Fruit fly (Drosophila melanogaster): Measurements from ENCODE around the gene CG5746.

The CG5746 gene

DNA sequence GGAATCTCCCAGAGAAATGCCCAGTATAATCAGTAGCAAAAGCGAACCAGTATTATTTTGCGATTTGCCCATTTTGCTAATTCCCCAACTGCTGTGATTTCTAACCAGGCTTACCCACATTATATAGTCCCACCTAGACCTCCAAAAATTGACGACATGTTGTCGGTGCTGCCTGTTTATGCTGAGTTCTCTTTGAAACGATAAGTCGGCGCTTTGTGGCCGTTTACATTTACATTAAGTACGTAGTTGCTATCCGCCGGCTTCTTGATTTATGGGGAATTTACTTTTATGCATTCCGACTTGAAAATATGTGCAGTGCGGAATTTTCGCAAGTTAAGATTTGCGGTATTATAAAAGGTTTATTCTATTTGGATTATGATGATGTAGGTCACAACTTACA, 54.3 kb downstream of the CG5746 start, which contains the start of gene CG5715:
Gene CG5715 (minus strand): TSS at position 101 of the 400 bp plus-strand sequence.
- TF ChIP-seq lola (GFP tag; optimal IDR thresholded peaks at IDR 0.05) (no peak), CG32264 (GFP tag; optimal IDR thresholded peaks at IDR 0.05) (no peak), Jra (GFP tag; optimal IDR thresholded peaks at IDR 0.05) (no peak), Mio (GFP tag; optimal IDR thresholded peaks at IDR 0.05) (no peak), HLH106 (tag; optimal IDR thresholded peaks at IDR 0.05) (no peak), CG9705 (GFP tag; optimal IDR thresholded peaks at IDR 0.05) (no peak), Sp1 (GFP tag; optimal IDR thresholded peaks at IDR 0.05) (no peak), Abd-B (GFP tag; optimal IDR thresholded peaks at IDR 0.05) (no peak), CrebA (GFP tag; optimal IDR thresholded peaks at IDR 0.05; ENCODE audit: borderline replicate concordance) (no peak), N (GFP tag; optimal IDR thresholded peaks at IDR 0.05) (no peak), Rel (GFP tag; optimal IDR thresholded peaks at IDR 0.05) (no peak), Rel (tag; optimal IDR thresholded peaks at IDR 0.05) (no peak), foxo (GFP tag; optimal IDR thresholded peaks at IDR 0.05) (no peak), usp (GFP tag; optimal IDR thresholded peaks at IDR 0.05) (no peak), Dfd (GFP tag; optimal IDR thresholded peaks at IDR 0.05) (no peak), Hr83 (GFP tag; optimal IDR thresholded peaks at IDR 0.05; ENCODE audit: poor library complexity, severe bottlenecking) (no peak), OdsH (GFP tag; optimal IDR thresholded peaks at IDR 0.05) (no peak), ey (GFP tag; optimal IDR thresholded peaks at IDR 0.05) (no peak), Hnf4 (GFP tag; optimal IDR thresholded peaks at IDR 0.05) (no peak)

Data from whole organism, wandering third instar larva.